Worm (Caenorhabditis elegans) whole organism, mixed stage, embryonic: ENCODE results near the gene R03G8.6.

ENCODE experiments used
- elt-1 ChIP-seq: sonication (generic microtip); optimal IDR thresholded peaks from 2 replicates; lab custom pipeline; 2017; ENCODE audit warnings: missing genetic modification characterization, mild to moderate bottlenecking, missing compliant biosample characterization, antibody characterized with exemption, moderate library complexity, borderline replicate concordance; ENCODE audit not compliant: insufficient read depth
- ham-2 ChIP-seq: fragments of 200-800 bp; sonication (Bioruptor generic); optimal IDR thresholded peaks from 2 replicates; lab custom pipeline; 2018; ENCODE audit warnings: mild to moderate bottlenecking, missing genetic modification characterization, missing compliant biosample characterization
- mls-2 ChIP-seq: sonication (generic microtip); optimal IDR thresholded peaks from 2 replicates; lab custom pipeline; 2016; ENCODE audit warnings: mild to moderate bottlenecking, missing genetic modification characterization, moderate library complexity, missing compliant biosample characterization
- sptf-1 ChIP-seq: sonication (generic microtip); optimal IDR thresholded peaks from 2 replicates; lab custom pipeline; 2017; ENCODE audit warnings: mild to moderate bottlenecking, missing genetic modification characterization, moderate library complexity, missing compliant biosample characterization
- unc-62 ChIP-seq: fragments of 150-350 bp; optimal IDR thresholded peaks from 2 replicates; lab custom pipeline; 2014; ENCODE audit warnings: missing biosample characterization, missing genetic modification reagents, missing genetic modification characterization

DNA sequence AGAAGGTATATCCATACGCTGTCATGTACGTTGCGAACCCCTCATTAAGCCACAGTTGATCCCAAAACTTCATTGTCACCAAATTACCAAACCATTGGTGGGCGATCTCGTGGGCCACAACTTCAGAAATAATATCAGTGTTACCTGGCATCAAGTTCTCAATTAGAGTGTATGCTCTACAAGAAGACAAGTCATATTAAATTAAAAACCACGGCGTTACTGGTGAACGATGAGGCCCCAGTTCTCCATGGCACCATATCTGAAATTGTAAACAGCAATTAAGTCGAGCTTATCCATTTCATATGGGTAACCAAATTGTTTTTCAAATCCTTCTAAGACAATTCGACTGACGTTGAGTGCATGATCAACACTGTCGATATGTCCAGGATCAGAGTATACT, 2.5 kb upstream of the R03G8.6 start:
- TF ChIP-seq unc-62 (GFP tag; lab: Kevin White, UChicago) (no peak), sptf-1 (tag; lab: Kevin White, UChicago) (no peak), ham-2 (GFP tag; lab: Kevin White, UChicago) (no peak), mls-2 (no peak), elt-1 (tag; lab: Kevin White, UChicago) (no peak)
